Worm (Caenorhabditis elegans) whole organism, L2 larva: ENCODE measurements around the gene gsp-2.
A peak's percentile ranks its signal among the peaks of the same experiment; 100 is the strongest.

Experiments
- C34F6.9 ChIP-seq: fragments of 150-350 bp; optimal IDR thresholded peaks from 2 replicates; lab custom pipeline; 2014; ENCODE audit warnings: missing biosample characterization, missing genetic modification characterization
- F13H6.1 ChIP-seq: sonication (generic microtip); optimal IDR thresholded peaks from 2 replicates; lab custom pipeline; 2016; ENCODE audit warnings: missing genetic modification characterization, missing compliant biosample characterization
- R02D3.7 ChIP-seq: fragments of 150-350 bp; optimal IDR thresholded peaks from 2 replicates; lab custom pipeline; 2014; ENCODE audit warnings: missing biosample characterization, missing genetic modification characterization
- Y55F3AM.14 ChIP-seq: fragments of 200-800 bp; sonication (Bioruptor generic); optimal IDR thresholded peaks from 2 replicates; lab custom pipeline; 2018; ENCODE audit warnings: mild to moderate bottlenecking, missing genetic modification characterization, missing compliant biosample characterization
- ZK546.5 ChIP-seq: sonication (generic microtip); optimal IDR thresholded peaks from 2 replicates; lab custom pipeline; 2017; ENCODE audit warnings: missing biosample characterization, missing genetic modification characterization
- alr-1 ChIP-seq: fragments of 150-350 bp; optimal IDR thresholded peaks from 2 replicates; lab custom pipeline; 2014; ENCODE audit warnings: missing biosample characterization, missing genetic modification characterization
- aly-2 ChIP-seq: fragments of 150-350 bp; optimal IDR thresholded peaks from 2 replicates; lab custom pipeline; 2014; ENCODE audit warnings: missing biosample characterization, missing genetic modification characterization
- ama-1 ChIP-seq: fragments of 150-350 bp; optimal IDR thresholded peaks from 2 replicates; lab custom pipeline; 2018; ENCODE audit warnings: inconsistent platforms
- blmp-1 ChIP-seq: sonication (generic microtip); optimal IDR thresholded peaks from 2 replicates; lab custom pipeline; 2017; ENCODE audit warnings: missing genetic modification characterization, mild to moderate bottlenecking, missing compliant biosample characterization, antibody characterized with exemption, moderate library complexity; ENCODE audit not compliant: insufficient read depth
- ceh-16 ChIP-seq: fragments of 150-350 bp; optimal IDR thresholded peaks from 2 replicates; lab custom pipeline; 2014; ENCODE audit warnings: missing biosample characterization, missing genetic modification characterization
- crh-2 ChIP-seq: sonication (generic microtip); optimal IDR thresholded peaks from 2 replicates; lab custom pipeline; 2017; ENCODE audit warnings: missing biosample characterization, missing genetic modification characterization
- dmd-4 ChIP-seq: sonication (generic microtip); optimal IDR thresholded peaks from 2 replicates; lab custom pipeline; 2017; ENCODE audit warnings: missing biosample characterization, missing genetic modification characterization
- egl-27 ChIP-seq: sonication (generic microtip); optimal IDR thresholded peaks from 3 replicates; lab custom pipeline; 2017; ENCODE audit warnings: missing biosample characterization, missing genetic modification reagents, missing genetic modification characterization
- elt-1 ChIP-seq: fragments of 150-350 bp; optimal IDR thresholded peaks from 2 replicates; lab custom pipeline; 2014; ENCODE audit warnings: missing biosample characterization, missing genetic modification characterization
- elt-3 ChIP-seq: sonication (generic microtip); optimal IDR thresholded peaks from 2 replicates; lab custom pipeline; 2017; ENCODE audit warnings: missing biosample characterization, missing genetic modification characterization
- fos-1 ChIP-seq: fragments of 150-350 bp; optimal IDR thresholded peaks from 2 replicates; lab custom pipeline; 2014; ENCODE audit warnings: missing biosample characterization, missing genetic modification characterization
- gmeb-1 ChIP-seq: fragments of 150-350 bp; optimal IDR thresholded peaks from 2 replicates; lab custom pipeline; 2014; ENCODE audit warnings: missing biosample characterization, missing genetic modification characterization
- lin-13 ChIP-seq: fragments of 150-350 bp; optimal IDR thresholded peaks from 2 replicates; lab custom pipeline; 2014; ENCODE audit warnings: missing biosample characterization, missing genetic modification reagents, missing genetic modification characterization
- lin-39 ChIP-seq: fragments of 150-350 bp; optimal IDR thresholded peaks from 2 replicates; lab custom pipeline; 2014; ENCODE audit warnings: missing biosample characterization, missing genetic modification reagents, missing genetic modification characterization
- lsy-2 ChIP-seq, 2 experiments: fragments of 150-350 bp in 1 of 2; sonication (generic microtip) in 1 of 2; optimal IDR thresholded peaks; 2 replicates each; lab custom pipeline; 2014 to 2017; ENCODE audit warnings: missing biosample characterization in 2 of 2, missing genetic modification characterization in 2 of 2
- mab-5 ChIP-seq: fragments of 150-350 bp; optimal IDR thresholded peaks from 2 replicates; lab custom pipeline; 2014; ENCODE audit warnings: missing biosample characterization, missing genetic modification characterization
- mdl-1 ChIP-seq, 2 experiments: fragments of 150-350 bp in 1 of 2; sonication (generic microtip) in 1 of 2; optimal IDR thresholded peaks; 2 replicates each; lab custom pipeline; 2017; ENCODE audit warnings: missing biosample characterization in 2 of 2, missing genetic modification characterization in 2 of 2
- nhr-11 ChIP-seq: fragments of 150-350 bp; optimal IDR thresholded peaks from 2 replicates; lab custom pipeline; 2014; ENCODE audit warnings: missing biosample characterization, missing genetic modification characterization
- nhr-12 ChIP-seq: fragments of 150-350 bp; optimal IDR thresholded peaks from 2 replicates; lab custom pipeline; 2014; ENCODE audit warnings: missing biosample characterization, missing genetic modification characterization
- nhr-129 ChIP-seq: fragments of 150-350 bp; optimal IDR thresholded peaks from 2 replicates; lab custom pipeline; 2014; ENCODE audit warnings: missing biosample characterization, missing genetic modification characterization
- nhr-21 ChIP-seq: fragments of 150-350 bp; optimal IDR thresholded peaks from 2 replicates; lab custom pipeline; 2014; ENCODE audit warnings: missing biosample characterization, missing genetic modification characterization
- nhr-23 ChIP-seq: fragments of 150-350 bp; optimal IDR thresholded peaks from 2 replicates; lab custom pipeline; 2014; ENCODE audit warnings: missing biosample characterization, missing genetic modification reagents, missing genetic modification characterization
- nhr-237 ChIP-seq: fragments of 150-350 bp; optimal IDR thresholded peaks from 2 replicates; lab custom pipeline; 2014; ENCODE audit warnings: missing biosample characterization, missing genetic modification characterization
- nhr-25 ChIP-seq: fragments of 150-350 bp; sonication (generic microtip); optimal IDR thresholded peaks from 3 replicates; lab custom pipeline; 2014; ENCODE audit warnings: missing biosample characterization, missing genetic modification characterization
- nhr-6 ChIP-seq: fragments of 150-350 bp; optimal IDR thresholded peaks from 2 replicates; lab custom pipeline; 2014; ENCODE audit warnings: missing biosample characterization, missing genetic modification characterization
- peb-1 ChIP-seq: fragments of 150-350 bp; optimal IDR thresholded peaks from 2 replicates; lab custom pipeline; 2014; ENCODE audit warnings: missing biosample characterization, missing genetic modification characterization
- sem-4 ChIP-seq: fragments of 150-350 bp; optimal IDR thresholded peaks from 2 replicates; lab custom pipeline; 2014; ENCODE audit warnings: missing biosample characterization, missing genetic modification reagents, missing genetic modification characterization
- sma-3 ChIP-seq: sonication (generic microtip); optimal IDR thresholded peaks from 2 replicates; lab custom pipeline; 2016; ENCODE audit warnings: missing genetic modification reagents, missing genetic modification characterization, missing compliant biosample characterization
- sma-9 ChIP-seq, 2 experiments: fragments of 150-350 bp in 1 of 2; sonication (generic microtip) in 1 of 2; optimal IDR thresholded peaks; 2 replicates each; lab custom pipeline; 2014 to 2016; ENCODE audit warnings: missing genetic modification characterization in 2 of 2, mild to moderate bottlenecking in 1 of 2, missing biosample characterization in 1 of 2, missing compliant biosample characterization in 1 of 2, missing genetic modification reagents in 1 of 2, moderate library complexity in 1 of 2
- snpc-4 ChIP-seq: fragments of 150-350 bp; optimal IDR thresholded peaks from 2 replicates; lab custom pipeline; 2014; ENCODE audit warnings: missing biosample characterization, missing genetic modification characterization
- unc-39 ChIP-seq: fragments of 150-350 bp; optimal IDR thresholded peaks from 2 replicates; lab custom pipeline; 2014; ENCODE audit warnings: missing biosample characterization, missing genetic modification characterization
- unc-55 ChIP-seq: fragments of 150-350 bp; sonication (generic microtip); optimal IDR thresholded peaks from 3 replicates; lab custom pipeline; 2014; ENCODE audit warnings: missing biosample characterization, missing genetic modification reagents, missing genetic modification characterization
- unc-62 ChIP-seq: fragments of 150-350 bp; optimal IDR thresholded peaks from 2 replicates; lab custom pipeline; 2014; ENCODE audit warnings: missing biosample characterization, missing genetic modification reagents, missing genetic modification characterization
- zag-1 ChIP-seq: fragments of 150-350 bp; optimal IDR thresholded peaks from 2 replicates; lab custom pipeline; 2014; ENCODE audit warnings: missing biosample characterization, missing genetic modification characterization
- ztf-1 ChIP-seq: fragments of 200-800 bp; sonication (Bioruptor generic); conservative IDR thresholded peaks from 2 replicates; pipeline ENCODE4 v1.3.6; 2022; ENCODE audit warnings: missing genetic modification characterization, missing compliant biosample characterization
- ztf-11 ChIP-seq: sonication (generic microtip); optimal IDR thresholded peaks from 2 replicates; lab custom pipeline; 2017; ENCODE audit warnings: missing biosample characterization, missing genetic modification characterization
- ztf-4 ChIP-seq: fragments of 150-350 bp; optimal IDR thresholded peaks from 2 replicates; lab custom pipeline; 2014; ENCODE audit warnings: missing biosample characterization, missing genetic modification characterization

Gene gsp-2

ce11 chrIII:7319390-7319789 is 17.0 kb upstream of the gsp-2 start, which contains the start of gene F56C9.8:
Gene F56C9.8 (minus strand): TSS chrIII:7319509.
- TF ChIP-seq fos-1 (tag; lab: Kevin White, UChicago) = peak; percentile 70
- no peak for TF ChIP-seq nhr-25
- TF ChIP-seq nhr-21 (tag; lab: Kevin White, UChicago) = no peak
- no peak for TF ChIP-seq aly-2
- peak; percentile 9 for TF ChIP-seq nhr-129 (tag; lab: Kevin White, UChicago)
- no peak for TF ChIP-seq ZK546.5 (tag; lab: Kevin White, UChicago)

ce11 chrIII:7322018-7322417 is 14.4 kb upstream of the gsp-2 start:
- TF ChIP-seq dmd-4 (tag; lab: Kevin White, UChicago) = no peak
- no peak for TF ChIP-seq ztf-11 (tag; lab: Kevin White, UChicago)
- no peak for TF ChIP-seq unc-39 (tag; lab: Kevin White, UChicago)
- TF ChIP-seq R02D3.7 (tag; lab: Kevin White, UChicago) = no peak
- no peak for TF ChIP-seq ceh-16 (tag; lab: Kevin White, UChicago)
- peak; percentile 8 for TF ChIP-seq fos-1 (tag; lab: Kevin White, UChicago)
- no peak for TF ChIP-seq mab-5 (tag; lab: Kevin White, UChicago)
- no peak for TF ChIP-seq blmp-1 (tag; lab: Kevin White, UChicago)
- TF ChIP-seq nhr-6 (tag; lab: Kevin White, UChicago) = no peak
- peak; percentile 41 for TF ChIP-seq nhr-129 (tag; lab: Kevin White, UChicago)
- no peak for TF ChIP-seq Y55F3AM.14
- TF ChIP-seq sem-4 (tag; lab: Kevin White, UChicago) = no peak
- no peak for TF ChIP-seq C34F6.9 (tag; lab: Kevin White, UChicago)
- TF ChIP-seq ZK546.5 (tag; lab: Kevin White, UChicago) = no peak
- peak; percentile 66 for TF ChIP-seq F13H6.1
- TF ChIP-seq peb-1 (tag; lab: Kevin White, UChicago) = no peak
- no peak for TF ChIP-seq ztf-4 (tag; lab: Kevin White, UChicago)
- TF ChIP-seq gmeb-1 (tag; lab: Kevin White, UChicago) = no peak
- no peak for TF ChIP-seq elt-1 (tag; lab: Kevin White, UChicago)
- TF ChIP-seq alr-1 = no peak
- TF ChIP-seq nhr-11 (tag; lab: Kevin White, UChicago) = no peak
- TF ChIP-seq nhr-12 (tag; lab: Kevin White, UChicago) = no peak
- TF ChIP-seq zag-1 (tag; lab: Kevin White, UChicago) = no peak
- no peak for TF ChIP-seq ztf-1 (GFP tag; lab: Robert Waterston, UW)
- TF ChIP-seq elt-3 (tag; lab: Kevin White, UChicago) = no peak
- TF ChIP-seq sma-9 (GFP tag; optimal IDR thresholded peaks at IDR 0.05; lab: Kevin White, UChicago) = peak; percentile 35
- TF ChIP-seq sma-9 (tag; optimal IDR thresholded peaks at IDR 0.05; lab: Kevin White, UChicago) = no peak
- TF ChIP-seq nhr-237 (tag; lab: Kevin White, UChicago) = no peak
- no peak for TF ChIP-seq lin-13 (GFP tag; lab: Kevin White, UChicago)
- TF ChIP-seq ama-1 = no peak
- no peak for TF ChIP-seq lin-39
- TF ChIP-seq egl-27 (tag; lab: Kevin White, UChicago) = no peak
- TF ChIP-seq crh-2 (tag; lab: Kevin White, UChicago) = peak; percentile 11
- no peak for TF ChIP-seq aly-2

DNA sequence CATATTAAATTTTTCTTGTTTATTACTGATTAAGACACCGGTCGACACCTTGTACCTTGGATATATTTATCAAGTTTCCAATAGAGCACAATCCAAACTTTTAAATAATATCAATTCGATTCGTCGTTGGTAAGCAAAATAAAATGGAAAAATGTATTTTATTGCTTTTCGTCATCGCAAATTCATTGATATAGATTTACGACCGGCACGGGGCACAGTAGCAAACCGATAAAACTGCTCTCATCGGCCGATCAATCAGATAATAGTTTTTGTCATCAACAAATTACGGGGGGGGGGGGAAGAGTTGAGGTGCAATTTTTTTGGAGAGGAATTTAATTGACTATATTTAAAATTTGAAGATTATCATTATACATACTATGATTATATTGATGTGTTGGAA is 13.1 kb upstream of the gsp-2 start:
- TF ChIP-seq unc-62 (GFP tag; lab: Kevin White, UChicago) = no peak
- TF ChIP-seq fos-1 (tag; lab: Kevin White, UChicago) = peak; percentile 57
- TF ChIP-seq, all 48 proteins: peak for 1

DNA sequence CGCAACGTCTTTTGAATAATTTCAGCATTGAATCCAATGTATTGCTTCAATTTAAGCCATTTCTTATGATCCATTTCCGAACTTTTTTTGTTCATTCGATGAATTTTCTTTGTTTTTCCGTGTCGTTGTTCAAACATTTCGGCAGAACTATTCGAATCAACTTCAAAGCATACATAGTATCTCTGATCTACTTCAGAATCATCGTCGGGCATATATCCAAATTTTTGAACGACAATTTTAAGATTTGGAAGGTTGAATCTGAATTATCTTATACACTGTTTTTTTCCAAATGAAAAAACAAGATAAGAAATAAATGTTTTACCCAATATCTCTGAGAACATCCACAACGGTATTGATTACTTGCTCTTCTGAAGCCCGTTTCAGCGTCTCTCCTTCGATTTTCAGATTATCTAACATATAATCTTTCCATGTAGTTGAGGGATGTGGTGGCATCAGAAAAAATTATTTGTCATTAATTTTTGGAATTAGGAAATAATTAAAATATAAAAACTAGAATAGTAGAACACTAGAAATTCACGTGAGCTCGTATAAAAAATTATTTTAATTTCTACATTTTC is 7.1 kb upstream of the gsp-2 start, which contains the start of gene lab-2:
Gene lab-2, minus strand, starts transcription at position 453 of the 578 bp plus-strand sequence.
- no peak for TF ChIP-seq nhr-11 (tag; lab: Kevin White, UChicago)
- no peak for TF ChIP-seq F13H6.1
- TF ChIP-seq nhr-25 = peak; percentile 48
- no peak for TF ChIP-seq sma-9 (GFP tag; optimal IDR thresholded peaks at IDR 0.05; lab: Kevin White, UChicago)
- no peak for TF ChIP-seq sma-9 (tag; optimal IDR thresholded peaks at IDR 0.05; lab: Kevin White, UChicago)
- TF ChIP-seq lin-39 = no peak
- no peak for TF ChIP-seq mab-5 (tag; lab: Kevin White, UChicago)
- TF ChIP-seq ztf-11 (tag; lab: Kevin White, UChicago) = no peak
- no peak for TF ChIP-seq nhr-23 (tag; lab: Kevin White, UChicago)
- no peak for TF ChIP-seq unc-55
- no peak for TF ChIP-seq nhr-12 (tag; lab: Kevin White, UChicago)
- no peak for TF ChIP-seq ztf-1 (GFP tag; lab: Robert Waterston, UW)
- TF ChIP-seq ceh-16 (tag; lab: Kevin White, UChicago) = no peak
- TF ChIP-seq ama-1 = peak; percentile 36
- no peak for TF ChIP-seq aly-2
- TF ChIP-seq snpc-4 (tag; lab: Kevin White, UChicago) = no peak
- TF ChIP-seq sem-4 (tag; lab: Kevin White, UChicago) = no peak
- TF ChIP-seq egl-27 (tag; lab: Kevin White, UChicago) = no peak
- TF ChIP-seq peb-1 (tag; lab: Kevin White, UChicago) = no peak
- peak; percentile 30 for TF ChIP-seq nhr-21 (tag; lab: Kevin White, UChicago)
- no peak for TF ChIP-seq nhr-129 (tag; lab: Kevin White, UChicago)
- TF ChIP-seq unc-62 (GFP tag; lab: Kevin White, UChicago) = no peak
- no peak for TF ChIP-seq R02D3.7 (tag; lab: Kevin White, UChicago)
- no peak for TF ChIP-seq nhr-6 (tag; lab: Kevin White, UChicago)
- peak in 1 of 2 experiments; percentile 29 for TF ChIP-seq lsy-2 (tag; optimal IDR thresholded peaks at IDR 0.05; lab: Kevin White, UChicago)
- peak; percentile 26 for TF ChIP-seq crh-2 (tag; lab: Kevin White, UChicago)
- TF ChIP-seq lin-13 (GFP tag; lab: Kevin White, UChicago) = no peak
- TF ChIP-seq sma-3 (GFP tag; lab: Kevin White, UChicago) = no peak
- TF ChIP-seq mdl-1 (tag; optimal IDR thresholded peaks at IDR 0.05; lab: Kevin White, UChicago) = no peak
- TF ChIP-seq, all 48 proteins: peak for 5
